Worm (Caenorhabditis elegans): ENCODE results near the gene W03F9.4.

- no peak for TF ChIP-seq nhr-28 (tag; optimal IDR thresholded peaks at IDR 0.05)
- no peak for TF ChIP-seq ZK337.2 (GFP tag; IDR thresholded peaks at IDR 0.05)
- no peak for TF ChIP-seq jun-1 (tag; optimal IDR thresholded peaks at IDR 0.05)
- TF ChIP-seq skn-1 (tag; optimal IDR thresholded peaks at IDR 0.05), result no peak
- no peak for TF ChIP-seq F10B5.3 (tag; optimal IDR thresholded peaks at IDR 0.05)
These were observed 13.5 kb downstream of the W03F9.4 start for ce11 chrV:137667-138066.
